Worm (Caenorhabditis elegans) whole organism, late embryonic: ENCODE data around the gene R04A9.7.

ENCODE experiments used
- ama-1 ChIP-seq: fragments of 150-350 bp; optimal IDR thresholded peaks from 2 replicates; lab custom pipeline; 2014
- elt-2 ChIP-seq: sonication (generic microtip); optimal IDR thresholded peaks from 2 replicates; lab custom pipeline; 2016; ENCODE audit warnings: missing genetic modification reagents, missing genetic modification characterization, missing compliant biosample characterization
- fkh-10 ChIP-seq: fragments of 150-350 bp; optimal IDR thresholded peaks from 2 replicates; lab custom pipeline; 2014; ENCODE audit warnings: missing biosample characterization, missing genetic modification reagents, missing genetic modification characterization
- npax-4 ChIP-seq: sonication (generic microtip); optimal IDR thresholded peaks from 2 replicates; lab custom pipeline; 2016; ENCODE audit warnings: missing genetic modification characterization, missing compliant biosample characterization
- ref-2 ChIP-seq: sonication (generic microtip); optimal IDR thresholded peaks from 2 replicates; lab custom pipeline; 2016; ENCODE audit warnings: missing genetic modification characterization, missing compliant biosample characterization

- TF ChIP-seq ref-2 (tag; lab: Kevin White, UChicago) (no peak), npax-4 (tag; lab: Kevin White, UChicago) (no peak), fkh-10 (GFP tag; lab: Kevin White, UChicago) (no peak), elt-2 (tag; lab: Kevin White, UChicago) (no peak), ama-1 (lab: Kevin White, UChicago) (no peak)
These were observed at the start of gene R04A9.7 for ce11 chrX:394709-395108.
